Fruit fly (Drosophila melanogaster): Measurements from ENCODE around the gene Mcm7.

Gene Mcm7

dm6 chr3L:8841757-8842156 is 49.6 kb upstream of the Mcm7 start:
- TF ChIP-seq Gsc (GFP tag; IDR thresholded peaks at IDR 0.05): 0 out of 2 replicates have a peak, but pooled peaks have one; percentile 39
- peak; percentile 54 for TF ChIP-seq ewg (GFP tag; optimal IDR thresholded peaks at IDR 0.05)
- TF ChIP-seq CG1024 (GFP tag; IDR thresholded peaks at IDR 0.05): peak; percentile 70
- TF ChIP-seq CG10654 (GFP tag; optimal IDR thresholded peaks at IDR 0.05): peak; percentile 47
- no peak for TF ChIP-seq pros (GFP tag; optimal IDR thresholded peaks at IDR 0.05)
- peak; percentile 69 for TF ChIP-seq CG14441 (GFP tag; IDR thresholded peaks at IDR 0.05)
- peak; percentile 79 for TF ChIP-seq CG12391 (tag; optimal IDR thresholded peaks at IDR 0.05)
- no peak for TF ChIP-seq CG13123 (GFP tag; optimal IDR thresholded peaks at IDR 0.05)
- TF ChIP-seq Asciz (GFP tag; optimal IDR thresholded peaks at IDR 0.05): peak; percentile 55
- no peak for TF ChIP-seq CG34376 (GFP tag; optimal IDR thresholded peaks at IDR 0.05)
- peak; percentile 70 for TF ChIP-seq CG11247 (GFP tag; IDR thresholded peaks at IDR 0.05)
- TF ChIP-seq ken (GFP tag; IDR thresholded peaks at IDR 0.05): peak; percentile 71
- TF ChIP-seq CG4820 (GFP tag; optimal IDR thresholded peaks at IDR 0.05): peak; percentile 66
- TF ChIP-seq Jarid2 (GFP tag; optimal IDR thresholded peaks at IDR 0.05): peak; percentile 7
- TF ChIP-seq yki (optimal IDR thresholded peaks at IDR 0.05): no peak
- no peak for TF ChIP-seq HmgD (GFP tag; optimal IDR thresholded peaks at IDR 0.05)
- peak; percentile 86 for TF ChIP-seq HLH3B (GFP tag; IDR thresholded peaks at IDR 0.05)
- TF ChIP-seq so (GFP tag; IDR thresholded peaks at IDR 0.05): peak; percentile 59; the same call in 1 of the 3 replicates
- peak; percentile 55 for TF ChIP-seq CG30431 (GFP tag; optimal IDR thresholded peaks at IDR 0.05)
- TF ChIP-seq Hey (tag; optimal IDR thresholded peaks at IDR 0.05): no peak
- no peak for TF ChIP-seq abd-A (tag; optimal IDR thresholded peaks at IDR 0.05)
- no peak for TF ChIP-seq da (GFP tag; optimal IDR thresholded peaks at IDR 0.05)
- TF ChIP-seq ttk (GFP tag; IDR thresholded peaks at IDR 0.05): peak; percentile 79
- no peak for TF ChIP-seq CG15479 (GFP tag; optimal IDR thresholded peaks at IDR 0.05)
- peak; percentile 88 for TF ChIP-seq lab (GFP tag; optimal IDR thresholded peaks at IDR 0.05)
- TF ChIP-seq Hr39 (optimal IDR thresholded peaks at IDR 0.05): no peak
- TF ChIP-seq MESR4 (GFP tag; optimal IDR thresholded peaks at IDR 0.05): no peak
- TF ChIP-seq pb (GFP tag; optimal IDR thresholded peaks at IDR 0.05): no peak
- TF ChIP-seq CG32532 (GFP tag; IDR thresholded peaks at IDR 0.05): peak; percentile 75
- peak; percentile 41 for TF ChIP-seq cato (GFP tag; optimal IDR thresholded peaks at IDR 0.05; ENCODE audit: borderline replicate concordance)
- TF ChIP-seq NC2β (GFP tag; optimal IDR thresholded peaks at IDR 0.05): peak; percentile 55
- no peak for TF ChIP-seq CG10431 (GFP tag; optimal IDR thresholded peaks at IDR 0.05)
- TF ChIP-seq CG7745 (tag; optimal IDR thresholded peaks at IDR 0.05): no peak
- TF ChIP-seq CG15696 (tag; optimal IDR thresholded peaks at IDR 0.05): peak; percentile 51
- TF ChIP-seq CG7556 (GFP tag; optimal IDR thresholded peaks at IDR 0.05): peak; percentile 79
- no peak for TF ChIP-seq lbe (GFP tag; optimal IDR thresholded peaks at IDR 0.05)
- TF ChIP-seq sr (GFP tag; IDR thresholded peaks at IDR 0.05): no peak
- peak; percentile 83 for TF ChIP-seq slbo (GFP tag; IDR thresholded peaks at IDR 0.05)
- TF ChIP-seq fd96Cb (tag; optimal IDR thresholded peaks at IDR 0.05): peak; percentile 78
- TF ChIP-seq CG18476 (GFP tag; optimal IDR thresholded peaks at IDR 0.05): no peak
- TF ChIP-seq kah (GFP tag; optimal IDR thresholded peaks at IDR 0.05): peak; percentile 26
- peak; percentile 58 for TF ChIP-seq pum (GFP tag; optimal IDR thresholded peaks at IDR 0.05)
- no peak for TF ChIP-seq CG4617 (GFP tag; optimal IDR thresholded peaks at IDR 0.05; ENCODE audit: borderline replicate concordance)
- no peak for TF ChIP-seq sc (optimal IDR thresholded peaks at IDR 0.05)
- TF ChIP-seq sc (GFP tag; optimal IDR thresholded peaks at IDR 0.05): peak; percentile 46
- TF ChIP-seq fru (optimal IDR thresholded peaks at IDR 0.05): no peak
- TF ChIP-seq fd3F (GFP tag; optimal IDR thresholded peaks at IDR 0.05): peak; percentile 68
- TF ChIP-seq gt (GFP tag; IDR thresholded peaks at IDR 0.05): no peak
- no peak for TF ChIP-seq trh (GFP tag; optimal IDR thresholded peaks at IDR 0.05)
- TF ChIP-seq CG12155 (GFP tag; optimal IDR thresholded peaks at IDR 0.05): peak; percentile 52
- TF ChIP-seq CG12219 (GFP tag; optimal IDR thresholded peaks at IDR 0.05): peak; percentile 78
- TF ChIP-seq GATAe (GFP tag; conservative IDR thresholded peaks at IDR 0.05): no peak
- peak; percentile 78 for TF ChIP-seq CG1603 (tag; optimal IDR thresholded peaks at IDR 0.05)
